Fruit fly (Drosophila melanogaster) whole organism, embryonic: Measurements from ENCODE around the gene CG4270.
A peak's percentile ranks its signal among the peaks of the same experiment; 100 is the strongest.

ENCODE experiments used
- Aef1 ChIP-seq: fragments of 200-800 bp; sonication (Bioruptor generic); IDR thresholded peaks from 3 replicates; pipeline ENCODE4 v1.3.6; 2022; ENCODE audit warnings: missing biosample characterization, missing genetic modification characterization
- Bdp1 ChIP-seq: fragments of 200-800 bp; sonication (Bioruptor generic); optimal IDR thresholded peaks from 3 replicates; lab custom pipeline; 2016; ENCODE audit warnings: missing biosample characterization, missing genetic modification characterization
- CG12942 ChIP-seq: fragments of 200-800 bp; sonication (Bioruptor generic); optimal IDR thresholded peaks from 3 replicates; lab custom pipeline; 2016; ENCODE audit warnings: missing biosample characterization, missing genetic modification characterization
- CG13775 ChIP-seq: fragments of 200-800 bp; sonication (Bioruptor generic); optimal IDR thresholded peaks from 3 replicates; lab custom pipeline; 2017; ENCODE audit warnings: missing biosample characterization, mild to moderate bottlenecking, missing genetic modification characterization
- CG14050 ChIP-seq: fragments of 200-800 bp; sonication (Bioruptor generic); IDR thresholded peaks from 3 replicates; pipeline ENCODE4 v1.3.6; 2022; ENCODE audit warnings: missing biosample characterization, missing genetic modification characterization
- CG15269 ChIP-seq: fragments of 200-800 bp; sonication (Bioruptor generic); optimal IDR thresholded peaks from 2 replicates; lab custom pipeline; 2018; ENCODE audit warnings: missing biosample characterization, mild to moderate bottlenecking, missing genetic modification characterization, moderate library complexity
- CG15601 ChIP-seq: fragments of 200-800 bp; sonication (Bioruptor generic); optimal IDR thresholded peaks from 3 replicates; lab custom pipeline; 2019; ENCODE audit warnings: missing biosample characterization, mild to moderate bottlenecking, missing genetic modification characterization, moderate library complexity
- CG1603 ChIP-seq: fragments of 200-800 bp; sonication (Bioruptor generic); optimal IDR thresholded peaks from 2 replicates; lab custom pipeline; 2019; ENCODE audit warnings: missing biosample characterization, mild to moderate bottlenecking, missing genetic modification characterization, moderate library complexity
- CG18262 ChIP-seq: fragments of 200-800 bp; optimal IDR thresholded peaks from 3 replicates; lab custom pipeline; 2019; ENCODE audit warnings: missing biosample characterization, mild to moderate bottlenecking, missing genetic modification characterization, moderate library complexity
- CG2202 ChIP-seq: fragments of 200-800 bp; sonication (Bioruptor generic); optimal IDR thresholded peaks from 2 replicates; lab custom pipeline; 2018; ENCODE audit warnings: missing biosample characterization, mild to moderate bottlenecking, missing genetic modification characterization
- CG31441 ChIP-seq: fragments of 200-800 bp; sonication (Bioruptor generic); IDR thresholded peaks from 2 replicates; pipeline ENCODE4 v1.3.6; 2022; ENCODE audit warnings: missing biosample characterization, missing genetic modification characterization
- CG32772 ChIP-seq: fragments of 200-800 bp; sonication (Bioruptor generic); IDR thresholded peaks from 2 replicates; pipeline ENCODE4 v1.3.6; 2022; ENCODE audit warnings: missing biosample characterization, missing genetic modification characterization
- CG34224 ChIP-seq: fragments of 200-800 bp; sonication (Bioruptor generic); IDR thresholded peaks from 3 replicates; pipeline ENCODE4 v1.3.6; 2022; ENCODE audit warnings: missing biosample characterization, missing genetic modification characterization; ENCODE audit not compliant: partially characterized antibody
- CG3995 ChIP-seq: fragments of 200-800 bp; sonication (Bioruptor generic); optimal IDR thresholded peaks from 3 replicates; lab custom pipeline; 2016; ENCODE audit warnings: missing biosample characterization, missing genetic modification characterization
- CG4360 ChIP-seq: fragments of 200-800 bp; sonication (Bioruptor generic); IDR thresholded peaks from 2 replicates; pipeline ENCODE4 v1.3.6; 2022; ENCODE audit warnings: missing biosample characterization, missing genetic modification characterization
- CG6689 ChIP-seq: fragments of 200-800 bp; sonication (Bioruptor generic); IDR thresholded peaks from 2 replicates; pipeline ENCODE4 v1.3.6; 2022; ENCODE audit warnings: missing biosample characterization, missing genetic modification characterization
- CG6765 ChIP-seq: fragments of 200-800 bp; sonication (Bioruptor generic); optimal IDR thresholded peaks from 3 replicates; lab custom pipeline; 2017; ENCODE audit warnings: missing biosample characterization, mild to moderate bottlenecking, missing genetic modification characterization
- CG6813 ChIP-seq: fragments of 200-800 bp; sonication (Bioruptor generic); optimal IDR thresholded peaks from 2 replicates; lab custom pipeline; 2017; ENCODE audit warnings: missing biosample characterization, missing genetic modification characterization, mild to moderate bottlenecking, moderate library complexity, missing genetic modification reagents
- CG7357 ChIP-seq: fragments of 200-800 bp; sonication (Bioruptor generic); IDR thresholded peaks from 3 replicates; pipeline ENCODE4 v1.3.6; 2022; ENCODE audit warnings: missing biosample characterization, missing genetic modification characterization
- CG7372 ChIP-seq: fragments of 200-800 bp; sonication (Bioruptor generic); IDR thresholded peaks from 2 replicates; pipeline ENCODE4 v1.3.6; 2022; ENCODE audit warnings: missing biosample characterization, missing genetic modification characterization
- CG8388 ChIP-seq: fragments of 200-800 bp; sonication (Bioruptor generic); optimal IDR thresholded peaks from 2 replicates; lab custom pipeline; 2019; ENCODE audit warnings: missing biosample characterization, mild to moderate bottlenecking, missing genetic modification characterization, moderate library complexity
- CrebB ChIP-seq: fragments of 200-800 bp; sonication (Bioruptor generic); optimal IDR thresholded peaks from 3 replicates; lab custom pipeline; 2018; ENCODE audit warnings: missing biosample characterization, mild to moderate bottlenecking, missing genetic modification characterization
- Dad ChIP-seq: fragments of 200-800 bp; sonication (Bioruptor generic); optimal IDR thresholded peaks from 3 replicates; lab custom pipeline; 2016; ENCODE audit warnings: missing biosample characterization, missing genetic modification characterization
- Dbx ChIP-seq: fragments of 200-800 bp; sonication (Bioruptor generic); IDR thresholded peaks from 3 replicates; pipeline ENCODE4 v1.3.6; 2022; ENCODE audit warnings: missing biosample characterization, missing genetic modification characterization
- Deaf1 ChIP-seq: fragments of 200-800 bp; optimal IDR thresholded peaks from 3 replicates; lab custom pipeline; 2019; ENCODE audit warnings: missing biosample characterization, mild to moderate bottlenecking, missing genetic modification characterization, moderate library complexity
- Dek ChIP-seq: fragments of 200-800 bp; sonication (Bioruptor generic); optimal IDR thresholded peaks from 3 replicates; lab custom pipeline; 2019; ENCODE audit warnings: missing biosample characterization, mild to moderate bottlenecking, missing genetic modification characterization, moderate library complexity
- Drgx ChIP-seq: fragments of 200-800 bp; sonication (Bioruptor generic); IDR thresholded peaks from 2 replicates; pipeline ENCODE4 v1.3.6; 2022; ENCODE audit warnings: missing biosample characterization, missing genetic modification characterization
- E2f1 ChIP-seq: fragments of 200-800 bp; sonication (Bioruptor generic); IDR thresholded peaks from 2 replicates; pipeline ENCODE4 v1.3.6; 2022; ENCODE audit warnings: missing biosample characterization, missing genetic modification characterization
- Fer1 ChIP-seq: fragments of 200-800 bp; sonication (Bioruptor generic); optimal IDR thresholded peaks from 2 replicates; lab custom pipeline; 2017; ENCODE audit warnings: missing biosample characterization, mild to moderate bottlenecking, missing genetic modification characterization
- Gsc ChIP-seq: fragments of 200-800 bp; sonication (Bioruptor generic); IDR thresholded peaks from 2 replicates; pipeline ENCODE4 v1.3.6; 2022; ENCODE audit warnings: missing biosample characterization, missing genetic modification characterization
- HLH4C ChIP-seq: fragments of 200-800 bp; sonication (Bioruptor generic); IDR thresholded peaks from 3 replicates; pipeline ENCODE4 v1.3.6; 2022; ENCODE audit warnings: missing biosample characterization, missing genetic modification characterization; ENCODE audit not compliant: partially characterized antibody
- Kr ChIP-seq: fragments of 200-800 bp; sonication (Bioruptor generic); optimal IDR thresholded peaks from 2 replicates; lab custom pipeline; 2017; ENCODE audit warnings: missing biosample characterization, mild to moderate bottlenecking, missing genetic modification characterization
- Mad ChIP-seq: fragments of 200-800 bp; sonication (Bioruptor generic); optimal IDR thresholded peaks from 2 replicates; lab custom pipeline; 2016; ENCODE audit warnings: missing biosample characterization, missing genetic modification characterization
- NC2β ChIP-seq: fragments of 200-800 bp; sonication (Bioruptor generic); optimal IDR thresholded peaks from 2 replicates; lab custom pipeline; 2016; ENCODE audit warnings: missing biosample characterization, missing genetic modification characterization
- PHDP ChIP-seq: fragments of 200-800 bp; sonication (Bioruptor generic); optimal IDR thresholded peaks from 3 replicates; lab custom pipeline; 2018; ENCODE audit warnings: missing biosample characterization, mild to moderate bottlenecking, missing genetic modification characterization, moderate library complexity
- Pdp1 ChIP-seq, 2 experiments: fragments of 200-800 bp; sonication (Bioruptor generic); optimal IDR thresholded peaks; 3 replicates each; lab custom pipeline; 2016; ENCODE audit warnings: missing biosample characterization in 2 of 2, missing genetic modification characterization in 2 of 2, mild to moderate bottlenecking in 1 of 2, moderate library complexity in 1 of 2
- Six4 ChIP-seq: fragments of 200-800 bp; sonication (Bioruptor generic); optimal IDR thresholded peaks from 2 replicates; lab custom pipeline; 2016; ENCODE audit warnings: missing biosample characterization, missing genetic modification characterization
- ato ChIP-seq: fragments of 200-800 bp; sonication (Bioruptor generic); IDR thresholded peaks from 2 replicates; pipeline ENCODE4 v1.3.6; 2022; ENCODE audit warnings: missing biosample characterization, missing genetic modification characterization; ENCODE audit not compliant: partially characterized antibody
- bowl ChIP-seq: fragments of 200-800 bp; sonication (Bioruptor generic); IDR thresholded peaks from 2 replicates; pipeline ENCODE4 v1.3.6; 2022; ENCODE audit warnings: missing biosample characterization, missing genetic modification characterization
- da ChIP-seq: fragments of 200-800 bp; sonication (Bioruptor generic); optimal IDR thresholded peaks from 2 replicates; lab custom pipeline; 2016; ENCODE audit warnings: missing biosample characterization, missing genetic modification characterization
- dati ChIP-seq: fragments of 200-800 bp; sonication (Bioruptor generic); IDR thresholded peaks from 2 replicates; pipeline ENCODE4 v1.3.6; 2022; ENCODE audit warnings: missing biosample characterization, missing genetic modification characterization
- eyg ChIP-seq: fragments of 200-800 bp; sonication (Bioruptor generic); optimal IDR thresholded peaks from 3 replicates; lab custom pipeline; 2016; ENCODE audit warnings: missing biosample characterization, missing genetic modification characterization
- grn ChIP-seq: fragments of 200-800 bp; sonication (Bioruptor generic); optimal IDR thresholded peaks from 3 replicates; lab custom pipeline; 2017; ENCODE audit warnings: missing biosample characterization, missing genetic modification characterization
- gsb-n ChIP-seq: fragments of 200-800 bp; sonication (Bioruptor generic); optimal IDR thresholded peaks from 3 replicates; lab custom pipeline; 2018; ENCODE audit warnings: missing biosample characterization, mild to moderate bottlenecking, missing genetic modification characterization
- her ChIP-seq: fragments of 200-800 bp; sonication (Bioruptor generic); optimal IDR thresholded peaks from 2 replicates; lab custom pipeline; 2016; ENCODE audit warnings: missing biosample characterization, missing genetic modification characterization
- jigr1 ChIP-seq: fragments of 200-800 bp; sonication (Bioruptor generic); IDR thresholded peaks from 3 replicates; pipeline ENCODE4 v1.3.6; 2022; ENCODE audit warnings: missing biosample characterization, missing genetic modification characterization
- kni ChIP-seq: fragments of 200-800 bp; sonication (Bioruptor generic); optimal IDR thresholded peaks from 3 replicates; lab custom pipeline; 2017; ENCODE audit warnings: mild to moderate bottlenecking, missing biosample characterization, missing genetic modification reagents, missing genetic modification characterization
- mld ChIP-seq: fragments of 200-800 bp; sonication (Bioruptor generic); IDR thresholded peaks from 3 replicates; pipeline ENCODE4 v1.3.6; 2022; ENCODE audit warnings: missing biosample characterization, missing genetic modification characterization; ENCODE audit not compliant: partially characterized antibody
- ttk ChIP-seq: fragments of 200-800 bp; sonication (Bioruptor generic); IDR thresholded peaks from 2 replicates; pipeline ENCODE4 v2.1.2; 2022; ENCODE audit warnings: missing biosample characterization, missing genetic modification characterization
- z ChIP-seq: fragments of 200-800 bp; sonication (Bioruptor generic); IDR thresholded peaks from 3 replicates; pipeline ENCODE4 v1.3.6; 2022; ENCODE audit warnings: missing biosample characterization, missing genetic modification characterization
- zen ChIP-seq: fragments of 200-800 bp; sonication (Bioruptor generic); optimal IDR thresholded peaks from 3 replicates; lab custom pipeline; 2018; ENCODE audit warnings: missing biosample characterization, mild to moderate bottlenecking, missing genetic modification characterization, moderate library complexity
- zen2 ChIP-seq: fragments of 200-800 bp; sonication (Bioruptor generic); IDR thresholded peaks from 3 replicates; pipeline ENCODE4 v1.3.6; 2022; ENCODE audit warnings: missing biosample characterization, missing genetic modification characterization; ENCODE audit not compliant: partially characterized antibody

CG4270 gene

dm6 chr2L:2236722-2237121, 26.5 kb upstream of the CG4270 start, which contains the start of gene Sec24CD (continued):
- TF ChIP-seq CG8388 (GFP tag; lab: Kevin White, UChicago) (no peak), NC2β (GFP tag; lab: Kevin White, UChicago) (no peak), CG7357 (GFP tag; lab: Robert Waterston, UW) (no peak), bowl (no peak), CG7372 (GFP tag; lab: Robert Waterston, UW) (no peak), eyg (GFP tag; lab: Kevin White, UChicago) (no peak), mld (peak; percentile 94), Dbx (GFP tag; lab: Robert Waterston, UW) (0 out of 3 replicates have a peak, but pooled peaks have one; percentile 19), Fer1 (no peak), PHDP (tag; lab: Kevin White, UChicago) (peak; percentile 45), Deaf1 (tag; lab: Kevin White, UChicago) (no peak), zen2 (GFP tag; lab: Robert Waterston, UW) (peak; percentile 96), Drgx (GFP tag; lab: Robert Waterston, UW) (no peak), Pdp1 (GFP tag; optimal IDR thresholded peaks at IDR 0.05; lab: Kevin White, UChicago) (no peak), kni (GFP tag; lab: Kevin White, UChicago) (no peak), CrebB (tag; lab: Kevin White, UChicago) (peak; percentile 68), CG12942 (GFP tag; lab: Kevin White, UChicago) (no peak), CG15601 (tag; lab: Kevin White, UChicago) (no peak), Gsc (GFP tag; lab: Robert Waterston, UW) (no peak), CG13775 (GFP tag; lab: Kevin White, UChicago) (no peak), CG1603 (tag; lab: Kevin White, UChicago) (no peak), E2f1 (GFP tag; lab: Robert Waterston, UW) (no peak), ttk (no peak), CG6689 (GFP tag; lab: Robert Waterston, UW) (peak; percentile 100), Dad (GFP tag; lab: Kevin White, UChicago) (no peak), CG14050 (GFP tag; lab: Robert Waterston, UW) (no peak), CG6765 (GFP tag; lab: Kevin White, UChicago) (no peak), CG32772 (no peak), gsb-n (tag; lab: Kevin White, UChicago) (no peak), CG15269 (tag; lab: Kevin White, UChicago) (no peak), CG3995 (GFP tag; lab: Kevin White, UChicago) (no peak), CG18262 (tag; lab: Kevin White, UChicago) (no peak), HLH4C (GFP tag; lab: Robert Waterston, UW) (peak; percentile 99), grn (GFP tag; lab: Kevin White, UChicago) (no peak), ato (GFP tag; lab: Robert Waterston, UW) (peak; percentile 98), jigr1 (GFP tag; lab: Robert Waterston, UW) (no peak), CG34224 (peak; percentile 98), CG2202 (tag; lab: Kevin White, UChicago) (no peak), CG6813 (no peak), CG4360 (GFP tag; lab: Robert Waterston, UW) (no peak), Mad (GFP tag; lab: Kevin White, UChicago) (no peak), Six4 (GFP tag; lab: Kevin White, UChicago) (no peak), Aef1 (no peak), z (GFP tag; lab: Robert Waterston, UW) (no peak), Bdp1 (GFP tag; lab: Kevin White, UChicago) (no peak), Dek (tag; lab: Kevin White, UChicago) (no peak), zen (tag; lab: Kevin White, UChicago) (peak; percentile 24), dati (GFP tag; lab: Robert Waterston, UW) (no peak), Kr (no peak), her (no peak), CG31441 (GFP tag; lab: Robert Waterston, UW) (no peak), da (GFP tag; lab: Kevin White, UChicago) (no peak)
